Worm (Caenorhabditis elegans): ENCODE results near the gene glna-2.

DNA sequence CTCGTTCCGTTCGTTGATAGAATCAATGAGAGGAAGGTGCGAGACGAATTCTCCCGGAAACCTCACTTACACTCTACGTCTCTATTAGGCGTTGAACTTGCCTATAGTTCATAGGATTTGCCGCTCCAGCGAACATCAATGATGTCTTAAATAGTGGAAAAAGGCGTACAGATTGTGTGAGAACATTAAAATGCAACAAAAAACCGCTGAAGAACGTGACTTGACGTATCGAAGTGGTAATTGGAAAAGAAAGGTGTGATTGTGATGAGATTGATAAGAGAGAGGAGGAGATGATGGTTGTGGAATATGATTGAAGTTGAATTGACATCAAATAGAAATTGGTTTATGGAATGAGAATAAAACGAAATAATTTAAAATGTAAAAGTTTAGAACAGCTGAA lies 25.6 kb downstream of the glna-2 start:
- TF ChIP-seq pqm-1 (tag; optimal IDR thresholded peaks at IDR 0.05) (peak; percentile 17), pha-4 (GFP tag; IDR thresholded peaks at IDR 0.05) (no peak), pha-4 (tag; optimal IDR thresholded peaks at IDR 0.05) (no peak), sdz-12 (GFP tag; optimal IDR thresholded peaks at IDR 0.05) (no peak), hif-1 (tag; optimal IDR thresholded peaks at IDR 0.05) (no peak), Y5F2A.4 (GFP tag; optimal IDR thresholded peaks at IDR 0.05) (no peak), nhr-48 (tag; optimal IDR thresholded peaks at IDR 0.05) (peak; percentile 19), snpc-4 (tag; optimal IDR thresholded peaks at IDR 0.05) (no peak), nhr-237 (tag; optimal IDR thresholded peaks at IDR 0.05) (no peak), mep-1 (tag; optimal IDR thresholded peaks at IDR 0.05) (no peak), lin-15B (tag; optimal IDR thresholded peaks at IDR 0.05) (no peak), lsy-2 (tag; optimal IDR thresholded peaks at IDR 0.05) (no peak), hlh-30 (tag; optimal IDR thresholded peaks at IDR 0.05; ENCODE audit: insufficient read depth) (peak; percentile 20), F44E2.7 (GFP tag; IDR thresholded peaks at IDR 0.05) (no peak)

Data from whole organism, L4 larva.